Worm (Caenorhabditis elegans): ENCODE measurements around the gene hlh-19.

Gene hlh-19

DNA sequence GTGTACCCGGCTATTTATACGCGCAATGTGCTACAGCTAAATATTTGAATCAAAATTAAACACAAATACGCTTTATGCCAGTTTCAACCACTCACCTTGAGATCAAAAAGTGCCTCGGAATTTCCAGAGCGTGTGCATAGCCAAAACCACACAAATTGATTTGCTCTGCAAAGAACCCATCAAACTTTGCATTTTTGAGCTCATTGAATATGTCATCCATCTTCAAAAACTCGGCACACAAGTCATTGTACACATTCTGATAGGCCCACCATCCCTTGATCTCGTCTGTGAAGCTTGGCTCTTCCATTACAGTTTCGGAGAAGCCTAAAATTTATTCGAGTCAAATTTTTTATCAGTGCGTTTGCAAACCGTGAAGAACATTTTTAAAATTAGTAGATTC lies 27.7 kb downstream of the hlh-19 start:
- TF ChIP-seq nfya-1 (tag; optimal IDR thresholded peaks at IDR 0.05) = no peak
- no peak for TF ChIP-seq T23F11.4 (GFP tag; optimal IDR thresholded peaks at IDR 0.05)
- no peak for TF ChIP-seq syd-9 (tag; optimal IDR thresholded peaks at IDR 0.05)
- TF ChIP-seq fax-1 (tag; optimal IDR thresholded peaks at IDR 0.05) = no peak
- TF ChIP-seq pat-9 (tag; optimal IDR thresholded peaks at IDR 0.05) = no peak
- TF ChIP-seq hlh-13 (GFP tag; optimal IDR thresholded peaks at IDR 0.05) = no peak
- no peak for TF ChIP-seq sdc-2 (tag; optimal IDR thresholded peaks at IDR 0.05)
- TF ChIP-seq ztf-16 (tag; optimal IDR thresholded peaks at IDR 0.05) = no peak
- no peak for TF ChIP-seq dmd-4 (tag; optimal IDR thresholded peaks at IDR 0.05; ENCODE audit: borderline replicate concordance)
- no peak for TF ChIP-seq madf-2 (tag; optimal IDR thresholded peaks at IDR 0.05)
- TF ChIP-seq ceh-45 (GFP tag; IDR thresholded peaks at IDR 0.05) = no peak
- no peak for TF ChIP-seq lim-6 (tag; optimal IDR thresholded peaks at IDR 0.05)
- no peak for TF ChIP-seq elt-4 (tag; optimal IDR thresholded peaks at IDR 0.05)
- TF ChIP-seq ceh-24 (tag; optimal IDR thresholded peaks at IDR 0.05) = no peak

DNA sequence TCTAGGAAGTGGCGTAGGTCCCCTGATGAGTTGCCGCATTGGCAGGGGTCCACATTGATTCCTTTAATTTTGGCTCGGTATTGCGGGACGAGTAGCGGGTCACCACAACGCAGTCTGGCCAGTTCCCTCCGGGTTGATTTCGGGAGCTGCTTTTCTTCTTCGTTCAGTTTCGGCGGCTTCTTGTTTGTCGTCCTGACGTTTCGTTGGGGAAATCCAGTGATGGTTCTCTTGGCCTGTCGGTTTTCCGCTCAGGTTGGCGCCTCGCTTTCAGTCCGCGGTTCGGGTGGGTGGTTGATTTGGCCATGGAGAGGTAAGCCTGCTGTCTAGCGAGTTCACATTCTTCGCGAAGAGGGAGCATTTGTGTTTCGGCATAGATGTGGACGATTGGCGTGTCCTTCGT lies 28.3 kb downstream of the hlh-19 start:
- TF ChIP-seq K02D7.2 (tag; optimal IDR thresholded peaks at IDR 0.05) (no peak), hlh-15 (tag; optimal IDR thresholded peaks at IDR 0.05) (no peak), tbx-2 (tag; optimal IDR thresholded peaks at IDR 0.05) (no peak), nfya-1 (tag; optimal IDR thresholded peaks at IDR 0.05) (no peak), ceh-30 (tag; optimal IDR thresholded peaks at IDR 0.05) (no peak), sdc-2 (tag; optimal IDR thresholded peaks at IDR 0.05) (no peak), K09A11.1 (tag; optimal IDR thresholded peaks at IDR 0.05; ENCODE audit: insufficient read depth) (no peak), Y22D7AL.16 (tag; optimal IDR thresholded peaks at IDR 0.05) (no peak)

DNA sequence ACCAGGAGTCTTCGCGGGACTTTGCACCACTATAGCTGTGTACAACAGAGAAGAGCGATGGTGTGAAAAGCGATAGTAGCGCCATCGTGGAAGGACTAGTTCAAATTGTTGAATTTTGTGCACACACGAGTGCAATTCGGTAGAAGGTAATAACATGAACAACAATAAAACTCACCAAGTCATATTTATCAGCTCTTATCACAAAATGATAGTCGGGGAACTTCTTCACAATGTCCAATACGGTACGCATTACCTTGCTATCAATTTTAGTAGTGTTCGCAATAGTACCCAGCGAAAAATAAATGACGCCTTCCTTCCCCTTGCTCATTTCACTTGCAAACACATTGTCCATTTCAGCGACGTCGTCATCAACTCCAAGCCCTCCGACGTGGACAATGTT lies 29.4 kb downstream of the hlh-19 start:
- TF ChIP-seq ceh-6 (GFP tag; optimal IDR thresholded peaks at IDR 0.05) = no peak
- no peak for TF ChIP-seq ceh-22 (tag; optimal IDR thresholded peaks at IDR 0.05)
- TF ChIP-seq elt-2 (tag; optimal IDR thresholded peaks at IDR 0.05) = peak; percentile 8

DNA sequence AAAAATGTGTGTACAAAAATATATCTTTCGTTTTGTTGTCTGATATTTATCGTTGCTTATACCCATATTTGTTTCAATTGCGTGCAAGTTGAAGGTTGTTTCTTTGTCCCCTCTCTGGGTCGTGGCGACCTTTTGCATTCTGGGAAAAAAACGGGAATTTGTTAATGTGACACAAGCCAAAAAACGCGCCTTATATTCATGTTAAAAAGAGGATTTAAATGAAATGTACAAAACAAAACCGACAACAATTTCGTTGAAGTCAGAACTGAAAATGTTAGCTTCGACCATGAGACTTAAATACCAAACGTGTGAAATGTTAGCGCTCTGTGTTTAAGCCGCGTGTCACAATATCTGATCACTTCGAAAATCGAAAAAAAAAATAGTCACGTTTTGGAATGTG lies 32.6 kb downstream of the hlh-19 start:
- TF ChIP-seq unc-86 (tag; optimal IDR thresholded peaks at IDR 0.05) = no peak
- no peak for TF ChIP-seq hlh-6 (tag; optimal IDR thresholded peaks at IDR 0.05)
- no peak for TF ChIP-seq ahr-1 (tag; optimal IDR thresholded peaks at IDR 0.05)
- no peak for TF ChIP-seq sox-2 (GFP tag; IDR thresholded peaks at IDR 0.05)
- no peak for TF ChIP-seq pha-2 (tag; optimal IDR thresholded peaks at IDR 0.05)

DNA sequence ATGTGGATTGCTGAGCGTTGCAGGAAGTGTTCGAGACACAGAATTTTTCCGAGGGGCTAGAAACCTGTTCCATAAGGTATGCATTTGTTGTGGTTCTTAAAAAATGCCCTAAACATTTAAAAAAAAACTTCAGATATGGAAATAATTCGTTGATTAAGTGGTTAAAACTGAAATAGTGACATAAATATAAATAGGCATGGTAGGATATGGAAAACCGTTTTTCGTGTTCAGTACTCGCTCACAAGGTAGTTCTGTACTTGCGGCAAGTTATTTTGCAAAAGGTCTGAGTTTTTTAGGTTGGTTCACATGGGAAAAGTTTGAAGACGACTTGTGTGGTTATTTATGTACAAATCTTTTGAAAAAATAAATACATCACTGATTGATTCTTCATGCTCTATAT lies 36.2 kb downstream of the hlh-19 start, which contains the start of gene B0310.3:
TSS of gene B0310.3 (minus strand) at position 101 of the 400 bp plus-strand sequence.
- no peak for TF ChIP-seq dve-1 (tag; optimal IDR thresholded peaks at IDR 0.05)
- TF ChIP-seq nfya-1 (tag; optimal IDR thresholded peaks at IDR 0.05) = no peak
- TF ChIP-seq elt-2 (tag; optimal IDR thresholded peaks at IDR 0.05) = no peak
- no peak for TF ChIP-seq ahr-1 (tag; optimal IDR thresholded peaks at IDR 0.05)
- TF ChIP-seq pqm-1 (tag; optimal IDR thresholded peaks at IDR 0.05) = no peak
- no peak for TF ChIP-seq ceh-6 (GFP tag; optimal IDR thresholded peaks at IDR 0.05)
- TF ChIP-seq ama-1 (optimal IDR thresholded peaks at IDR 0.05) = no peak
- no peak for TF ChIP-seq ceh-2 (tag; optimal IDR thresholded peaks at IDR 0.05)
- no peak for TF ChIP-seq pha-4 (tag; optimal IDR thresholded peaks at IDR 0.05)
- TF ChIP-seq ceh-9 (tag; optimal IDR thresholded peaks at IDR 0.05) = no peak
- TF ChIP-seq odd-2 (tag; optimal IDR thresholded peaks at IDR 0.05) = no peak
- TF ChIP-seq F13H6.1 (tag; optimal IDR thresholded peaks at IDR 0.05) = no peak
- TF ChIP-seq hlh-30 (tag; optimal IDR thresholded peaks at IDR 0.05; ENCODE audit: insufficient read depth) = no peak
- TF ChIP-seq hlh-15 (tag; optimal IDR thresholded peaks at IDR 0.05) = no peak
- TF ChIP-seq unc-55 (GFP tag; optimal IDR thresholded peaks at IDR 0.05) = no peak
- TF ChIP-seq unc-3 (GFP tag; conservative IDR thresholded peaks at IDR 0.05) = no peak
- TF ChIP-seq unc-3 (tag; optimal IDR thresholded peaks at IDR 0.05) = no peak
- no peak for TF ChIP-seq ceh-18 (tag; optimal IDR thresholded peaks at IDR 0.05)
- TF ChIP-seq ceh-19 (GFP tag; optimal IDR thresholded peaks at IDR 0.05) = no peak
